Fruit fly (Drosophila melanogaster) whole organism, embryonic: ENCODE measurements around the gene CG31131.

Experiments used
- Bgb ChIP-seq: fragments of 200-800 bp; sonication (Bioruptor generic); IDR thresholded peaks from 2 replicates; pipeline ENCODE4 v1.3.6; 2022; ENCODE audit warnings: missing biosample characterization, missing genetic modification characterization; ENCODE audit not compliant: partially characterized antibody
- CG12299 ChIP-seq: fragments of 200-800 bp; sonication (Bioruptor generic); optimal IDR thresholded peaks from 2 replicates; lab custom pipeline; 2018; ENCODE audit warnings: missing biosample characterization, mild to moderate bottlenecking, missing genetic modification characterization
- CG13624 ChIP-seq: fragments of 200-800 bp; sonication (Bioruptor generic); optimal IDR thresholded peaks from 2 replicates; lab custom pipeline; 2016; ENCODE audit warnings: missing biosample characterization, missing genetic modification characterization
- CG14014 ChIP-seq: fragments of 200-800 bp; sonication (Bioruptor generic); IDR thresholded peaks from 2 replicates; pipeline ENCODE4 v1.3.6; 2022; ENCODE audit warnings: missing biosample characterization, missing genetic modification characterization
- CG15514 ChIP-seq: fragments of 200-800 bp; sonication (Bioruptor generic); optimal IDR thresholded peaks from 3 replicates; lab custom pipeline; 2017; ENCODE audit warnings: missing biosample characterization, missing genetic modification characterization, mild to moderate bottlenecking, moderate library complexity, missing genetic modification reagents
- CG1603 ChIP-seq: fragments of 200-800 bp; sonication (Bioruptor generic); optimal IDR thresholded peaks from 2 replicates; lab custom pipeline; 2019; ENCODE audit warnings: missing biosample characterization, mild to moderate bottlenecking, missing genetic modification characterization, moderate library complexity
- CG2120 ChIP-seq: fragments of 200-800 bp; sonication (Bioruptor generic); optimal IDR thresholded peaks from 3 replicates; lab custom pipeline; 2016; ENCODE audit warnings: missing biosample characterization, missing genetic modification characterization
- CG33213 ChIP-seq: fragments of 200-800 bp; sonication (Bioruptor generic); optimal IDR thresholded peaks from 3 replicates; lab custom pipeline; 2016; ENCODE audit warnings: missing biosample characterization, missing genetic modification characterization
- CG3847 ChIP-seq: fragments of 200-800 bp; sonication (Bioruptor generic); IDR thresholded peaks from 2 replicates; pipeline ENCODE4 v1.3.6; 2022; ENCODE audit warnings: missing biosample characterization, missing genetic modification characterization
- CG3995 ChIP-seq: fragments of 200-800 bp; sonication (Bioruptor generic); optimal IDR thresholded peaks from 3 replicates; lab custom pipeline; 2016; ENCODE audit warnings: missing biosample characterization, missing genetic modification characterization
- CG4854 ChIP-seq: fragments of 200-800 bp; sonication (Bioruptor generic); optimal IDR thresholded peaks from 2 replicates; lab custom pipeline; 2016; ENCODE audit warnings: missing biosample characterization, missing genetic modification characterization, inconsistent platforms
- CG7372 ChIP-seq: fragments of 200-800 bp; sonication (Bioruptor generic); IDR thresholded peaks from 2 replicates; pipeline ENCODE4 v1.3.6; 2022; ENCODE audit warnings: missing biosample characterization, missing genetic modification characterization
- D19B ChIP-seq: fragments of 200-800 bp; sonication (Bioruptor generic); optimal IDR thresholded peaks from 2 replicates; lab custom pipeline; 2017; ENCODE audit warnings: missing biosample characterization, mild to moderate bottlenecking, missing genetic modification characterization
- Dbx ChIP-seq: fragments of 200-800 bp; sonication (Bioruptor generic); IDR thresholded peaks from 3 replicates; pipeline ENCODE4 v1.3.6; 2022; ENCODE audit warnings: missing biosample characterization, missing genetic modification characterization
- Deaf1 ChIP-seq: fragments of 200-800 bp; optimal IDR thresholded peaks from 3 replicates; lab custom pipeline; 2019; ENCODE audit warnings: missing biosample characterization, mild to moderate bottlenecking, missing genetic modification characterization, moderate library complexity
- Dip3 ChIP-seq: fragments of 200-800 bp; sonication (Bioruptor generic); optimal IDR thresholded peaks from 3 replicates; lab custom pipeline; 2016; ENCODE audit warnings: missing biosample characterization, missing genetic modification characterization
- E2f2 ChIP-seq: fragments of 200-800 bp; sonication (Bioruptor generic); IDR thresholded peaks from 2 replicates; pipeline ENCODE4 v1.3.6; 2022; ENCODE audit warnings: missing biosample characterization, missing genetic modification characterization
- Gug ChIP-seq: fragments of 200-800 bp; sonication (Bioruptor generic); IDR thresholded peaks from 4 replicates; pipeline ENCODE4 v1.3.6; 2022; ENCODE audit warnings: missing biosample characterization, missing genetic modification characterization
- Lim3 ChIP-seq: fragments of 200-800 bp; sonication (Bioruptor generic); IDR thresholded peaks from 2 replicates; pipeline ENCODE4 v1.3.6; 2022; ENCODE audit warnings: missing biosample characterization, missing genetic modification characterization
- MESR4 ChIP-seq: fragments of 200-800 bp; sonication (Bioruptor generic); optimal IDR thresholded peaks from 2 replicates; lab custom pipeline; 2018; ENCODE audit warnings: missing biosample characterization, mild to moderate bottlenecking, missing genetic modification characterization, moderate library complexity
- NFAT ChIP-seq: fragments of 200-800 bp; sonication (Bioruptor generic); IDR thresholded peaks from 2 replicates; pipeline ENCODE4 v1.3.6; 2022; ENCODE audit warnings: missing biosample characterization, missing genetic modification characterization
- NK7.1 ChIP-seq: fragments of 200-800 bp; sonication (Bioruptor generic); optimal IDR thresholded peaks from 3 replicates; lab custom pipeline; 2016; ENCODE audit warnings: missing biosample characterization, missing genetic modification characterization
- Oaz ChIP-seq: fragments of 200-800 bp; sonication (Bioruptor generic); IDR thresholded peaks from 2 replicates; pipeline ENCODE4 v1.3.6; 2022; ENCODE audit warnings: missing biosample characterization, missing genetic modification characterization
- Sox102F ChIP-seq: fragments of 200-800 bp; sonication (Bioruptor generic); optimal IDR thresholded peaks from 2 replicates; lab custom pipeline; 2018; ENCODE audit warnings: missing biosample characterization, mild to moderate bottlenecking, missing genetic modification characterization, moderate library complexity
- Trl ChIP-seq, 3 experiments: fragments of >200 bp in 2 of 3; fragments of 200-800 bp in 1 of 3; sonication (Bioruptor generic) in 1 of 3; optimal IDR thresholded peaks; 2 replicates in 1 of 3; 3 replicates in 2 of 3; lab custom pipeline; 2016 to 2017; ENCODE audit warnings: missing biosample characterization in 1 of 3, missing genetic modification characterization in 1 of 3
- Vsx1 ChIP-seq: fragments of 200-800 bp; sonication (Bioruptor generic); optimal IDR thresholded peaks from 2 replicates; lab custom pipeline; 2017; ENCODE audit warnings: missing biosample characterization, mild to moderate bottlenecking, missing genetic modification characterization, missing genetic modification reagents
- YL-1 ChIP-seq: fragments of 200-800 bp; sonication (Bioruptor generic); optimal IDR thresholded peaks from 3 replicates; lab custom pipeline; 2017; ENCODE audit warnings: missing biosample characterization, mild to moderate bottlenecking, missing genetic modification characterization
- ac ChIP-seq: fragments of 200-800 bp; sonication (Bioruptor generic); optimal IDR thresholded peaks from 3 replicates; lab custom pipeline; 2017; ENCODE audit warnings: missing biosample characterization, mild to moderate bottlenecking, missing genetic modification characterization
- bab2 ChIP-seq: fragments of 200-800 bp; sonication (Bioruptor generic); optimal IDR thresholded peaks from 2 replicates; lab custom pipeline; 2016; ENCODE audit warnings: missing biosample characterization, missing genetic modification characterization
- bigmax ChIP-seq: fragments of 200-800 bp; sonication (Bioruptor generic); optimal IDR thresholded peaks from 2 replicates; lab custom pipeline; 2018; ENCODE audit warnings: missing biosample characterization, mild to moderate bottlenecking, missing genetic modification characterization
- bsh ChIP-seq, 2 experiments: fragments of 200-800 bp; sonication (Bioruptor generic); optimal IDR thresholded peaks; 2 replicates each; lab custom pipeline; 2017 to 2018; ENCODE audit warnings: mild to moderate bottlenecking in 2 of 2, missing biosample characterization in 2 of 2, missing genetic modification characterization in 2 of 2, moderate library complexity in 1 of 2
- danr ChIP-seq: fragments of 200-800 bp; sonication (Bioruptor generic); IDR thresholded peaks from 2 replicates; pipeline ENCODE4 v1.3.6; 2022; ENCODE audit warnings: missing biosample characterization, missing genetic modification characterization
- ems ChIP-seq: fragments of 200-800 bp; sonication (Bioruptor generic); optimal IDR thresholded peaks from 3 replicates; lab custom pipeline; 2016; ENCODE audit warnings: missing biosample characterization, missing genetic modification characterization
- ewg ChIP-seq: fragments of 200-800 bp; sonication (Bioruptor generic); optimal IDR thresholded peaks from 3 replicates; lab custom pipeline; 2017; ENCODE audit warnings: mild to moderate bottlenecking, missing biosample characterization, missing genetic modification reagents, missing genetic modification characterization
- h ChIP-seq: fragments of >200 bp; optimal IDR thresholded peaks from 2 replicates; lab custom pipeline; 2017
- hb ChIP-seq: fragments of 200-800 bp; sonication (Bioruptor generic); IDR thresholded peaks from 3 replicates; pipeline ENCODE4 v1.3.6; 2022; ENCODE audit warnings: missing biosample characterization, missing genetic modification characterization; ENCODE audit not compliant: partially characterized antibody
- hbn ChIP-seq: fragments of 200-800 bp; sonication (Bioruptor generic); IDR thresholded peaks from 2 replicates; pipeline ENCODE4 v1.3.6; 2022; ENCODE audit warnings: missing biosample characterization, missing genetic modification characterization; ENCODE audit not compliant: partially characterized antibody
- mirr ChIP-seq: fragments of 200-800 bp; sonication (Bioruptor generic); optimal IDR thresholded peaks from 3 replicates; lab custom pipeline; 2018; ENCODE audit warnings: missing biosample characterization, mild to moderate bottlenecking, missing genetic modification characterization
- p53 ChIP-seq: fragments of 200-800 bp; sonication (Bioruptor generic); optimal IDR thresholded peaks from 2 replicates; lab custom pipeline; 2016; ENCODE audit warnings: missing biosample characterization, missing genetic modification characterization
- peb ChIP-seq: fragments of 200-800 bp; sonication (Bioruptor generic); IDR thresholded peaks from 2 replicates; pipeline ENCODE4 v1.3.6; 2022; ENCODE audit warnings: missing biosample characterization, missing genetic modification characterization
- prd ChIP-seq, 3 experiments: fragments of >200 bp in 2 of 3; fragments of 200-800 bp in 1 of 3; sonication (Bioruptor generic) in 1 of 3; optimal IDR thresholded peaks in 2 of 3; IDR thresholded peaks in 1 of 3; 2 replicates in 2 of 3; 3 replicates in 1 of 3; pipeline versions ENCODE4 v1.3.6 to Lab custom; 2017 to 2022; ENCODE audit warnings: missing biosample characterization in 1 of 3, missing genetic modification characterization in 1 of 3
- ranshi ChIP-seq: fragments of 200-800 bp; sonication (Bioruptor generic); IDR thresholded peaks from 2 replicates; pipeline ENCODE4 v1.3.6; 2022; ENCODE audit warnings: missing biosample characterization, missing genetic modification characterization
- scrt ChIP-seq: fragments of 200-800 bp; sonication (Bioruptor generic); optimal IDR thresholded peaks from 2 replicates; lab custom pipeline; 2018; ENCODE audit warnings: missing biosample characterization, mild to moderate bottlenecking, missing genetic modification characterization, moderate library complexity
- sim ChIP-seq: fragments of 200-800 bp; sonication (Bioruptor generic); IDR thresholded peaks from 2 replicates; pipeline ENCODE4 v1.3.6; 2022; ENCODE audit warnings: missing biosample characterization, missing genetic modification characterization
- sr ChIP-seq: fragments of 200-800 bp; sonication (Bioruptor generic); IDR thresholded peaks from 3 replicates; pipeline ENCODE4 v1.3.6; 2022; ENCODE audit warnings: missing biosample characterization, missing genetic modification characterization
- stc ChIP-seq: fragments of 200-800 bp; sonication (Bioruptor generic); IDR thresholded peaks from 2 replicates; pipeline ENCODE4 v1.3.6; 2022; ENCODE audit warnings: missing biosample characterization, missing genetic modification characterization
- trh ChIP-seq: fragments of 200-800 bp; sonication (Bioruptor generic); optimal IDR thresholded peaks from 2 replicates; lab custom pipeline; 2016; ENCODE audit warnings: missing biosample characterization, missing genetic modification characterization
- twi ChIP-seq: fragments of 200-800 bp; optimal IDR thresholded peaks from 2 replicates; lab custom pipeline; 2019; ENCODE audit warnings: missing biosample characterization, mild to moderate bottlenecking, missing genetic modification characterization, moderate library complexity
- vvl ChIP-seq: fragments of 200-800 bp; sonication (Bioruptor generic); IDR thresholded peaks from 2 replicates; pipeline ENCODE4 v1.3.6; 2022; ENCODE audit warnings: missing biosample characterization, missing genetic modification characterization
- yki ChIP-seq: fragments of >200 bp; optimal IDR thresholded peaks from 3 replicates; lab custom pipeline; 2018
- z ChIP-seq: fragments of 200-800 bp; sonication (Bioruptor generic); IDR thresholded peaks from 3 replicates; pipeline ENCODE4 v1.3.6; 2022; ENCODE audit warnings: missing biosample characterization, missing genetic modification characterization

The CG31131 gene

DNA sequence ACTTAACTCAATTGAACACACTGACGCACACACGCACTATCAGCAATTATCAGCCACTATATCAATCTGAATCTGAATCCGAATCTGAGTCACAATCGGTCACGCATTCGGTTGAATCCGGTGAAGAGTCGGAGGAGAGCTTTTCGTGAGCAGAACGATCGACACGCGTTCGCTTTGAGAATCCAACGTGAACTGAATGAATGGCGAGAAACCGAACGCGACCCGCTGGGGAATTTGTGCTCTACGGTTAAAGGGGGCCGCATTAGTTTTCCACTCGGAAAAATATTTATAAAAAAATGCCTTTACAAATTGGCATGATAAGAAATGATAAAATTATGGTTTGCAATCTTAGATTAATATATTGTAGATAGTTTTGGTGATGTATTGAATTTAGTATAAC, 25.2 kb upstream of the CG31131 start, which contains the start of gene betaTub97EF:
TSS of gene betaTub97EF (minus strand) at position 196 of the 400 bp plus-strand sequence.
- TF ChIP-seq CG2120 (GFP tag; lab: Kevin White, UChicago) = no peak
- TF ChIP-seq vvl = peak; percentile 28; the same call in 1 of the 2 replicates
- peak; percentile 20; the same call in 1 of the 4 replicates for TF ChIP-seq Gug (GFP tag; lab: Robert Waterston, UW)
- TF ChIP-seq Deaf1 (tag; lab: Kevin White, UChicago) = peak; percentile 29
- peak in 1 of 2 experiments; percentile 0 for TF ChIP-seq bsh (GFP tag; optimal IDR thresholded peaks at IDR 0.05; lab: Kevin White, UChicago)
- no peak for TF ChIP-seq scrt (GFP tag; lab: Kevin White, UChicago)
- TF ChIP-seq CG33213 = no peak
- no peak for TF ChIP-seq CG14014 (GFP tag; lab: Robert Waterston, UW)
- TF ChIP-seq YL-1 = no peak
- no peak for TF ChIP-seq ac
- TF ChIP-seq Dbx (GFP tag; lab: Robert Waterston, UW) = peak; percentile 40; the same call in 1 of the 3 replicates
- TF ChIP-seq Vsx1 (GFP tag; lab: Kevin White, UChicago) = no peak
- no peak for TF ChIP-seq CG12299
- TF ChIP-seq p53 (GFP tag; lab: Kevin White, UChicago) = no peak
- TF ChIP-seq danr (GFP tag; lab: Robert Waterston, UW) = no peak
- no peak for TF ChIP-seq Trl (optimal IDR thresholded peaks at IDR 0.05; lab: Kevin White, UChicago)
- no peak for TF ChIP-seq Trl (GFP tag; optimal IDR thresholded peaks at IDR 0.05; lab: Kevin White, UChicago)
- TF ChIP-seq NFAT (GFP tag; lab: Robert Waterston, UW) = no peak
- TF ChIP-seq CG1603 = peak; percentile 6
- TF ChIP-seq Lim3 (GFP tag; lab: Robert Waterston, UW) = no peak
- peak; percentile 79 for TF ChIP-seq CG3995 (GFP tag; lab: Kevin White, UChicago)
- peak; percentile 36 for TF ChIP-seq mirr (GFP tag; lab: Kevin White, UChicago)
- no peak for TF ChIP-seq bab2 (GFP tag; lab: Kevin White, UChicago)
- TF ChIP-seq CG7372 (GFP tag; lab: Robert Waterston, UW) = 0 out of 2 replicates have a peak, but pooled peaks have one; percentile 12
- no peak for TF ChIP-seq NK7.1 (GFP tag; lab: Kevin White, UChicago)
- TF ChIP-seq CG13624 = no peak
- no peak for TF ChIP-seq bigmax (GFP tag; lab: Kevin White, UChicago)
- no peak for TF ChIP-seq trh (GFP tag; lab: Kevin White, UChicago)
- no peak for TF ChIP-seq sr (GFP tag; lab: Robert Waterston, UW)
- no peak for TF ChIP-seq E2f2 (GFP tag; lab: Robert Waterston, UW)
- 0 out of 2 replicates have a peak, but pooled peaks have one; percentile 35 for TF ChIP-seq Bgb (GFP tag; lab: Robert Waterston, UW)
- TF ChIP-seq peb (GFP tag; lab: Robert Waterston, UW) = no peak
- peak; percentile 46 for TF ChIP-seq CG3847 (GFP tag; lab: Robert Waterston, UW)
- TF ChIP-seq Oaz (GFP tag; lab: Robert Waterston, UW) = no peak
- TF ChIP-seq sim (GFP tag; lab: Robert Waterston, UW) = no peak
- peak; percentile 30 for TF ChIP-seq CG15514 (GFP tag; lab: Kevin White, UChicago)
- no peak for TF ChIP-seq hbn (GFP tag; lab: Robert Waterston, UW)
- TF ChIP-seq ranshi (GFP tag; lab: Robert Waterston, UW) = no peak
- no peak for TF ChIP-seq MESR4 (GFP tag; lab: Kevin White, UChicago)
- TF ChIP-seq h (lab: Kevin White, UChicago) = no peak
- no peak for TF ChIP-seq prd (optimal IDR thresholded peaks at IDR 0.05; lab: Kevin White, UChicago)
- TF ChIP-seq prd (GFP tag; IDR thresholded peaks at IDR 0.05; lab: Robert Waterston, UW) = peak; percentile 13; the same call in 1 of the 3 replicates
- no peak; the same call in 2 of the 3 replicates for TF ChIP-seq z (GFP tag; lab: Robert Waterston, UW)
- TF ChIP-seq twi = no peak
- TF ChIP-seq stc (GFP tag; lab: Robert Waterston, UW) = 0 out of 2 replicates have a peak, but pooled peaks have one; percentile 40
- TF ChIP-seq yki (lab: Kevin White, UChicago) = no peak
- no peak for TF ChIP-seq D19B (GFP tag; lab: Kevin White, UChicago)
- TF ChIP-seq ems = no peak
- no peak for TF ChIP-seq Dip3
- no peak for TF ChIP-seq hb (GFP tag; lab: Robert Waterston, UW)
- no peak for TF ChIP-seq ewg (GFP tag; lab: Kevin White, UChicago)
- no peak for TF ChIP-seq Sox102F
- no peak for TF ChIP-seq CG4854 (GFP tag; lab: Kevin White, UChicago)
